Fruit fly (Drosophila melanogaster): ENCODE results near the gene CG8679.

The CG8679 gene

DNA sequence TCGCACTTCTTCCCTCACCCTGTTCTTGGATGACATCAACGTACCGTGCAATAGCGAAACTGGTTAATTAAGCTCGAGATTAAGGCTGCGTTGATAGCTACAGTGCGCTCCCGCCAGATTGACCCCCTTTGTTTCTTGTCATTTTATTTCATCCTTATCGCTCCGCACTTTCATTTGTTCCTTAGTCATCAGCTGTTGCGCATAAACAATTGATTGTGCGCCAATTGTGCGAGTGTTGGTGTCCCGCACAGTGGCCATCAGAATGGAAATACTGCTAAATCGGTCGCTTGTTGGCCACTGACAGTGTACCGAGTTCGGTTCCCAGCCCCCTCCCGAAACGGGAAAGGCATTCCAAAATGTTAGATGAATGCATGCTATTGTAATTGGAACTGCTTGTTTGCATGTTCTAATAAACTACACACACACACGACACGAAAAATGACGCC, 1.3 kb upstream of the CG8679 start (continued):
- no peak for TF ChIP-seq Sox102F (GFP tag; optimal IDR thresholded peaks at IDR 0.05)
- no peak for TF ChIP-seq Oaz (GFP tag; IDR thresholded peaks at IDR 0.05)
- no peak for TF ChIP-seq CG14965 (GFP tag; optimal IDR thresholded peaks at IDR 0.05; ENCODE audit: borderline replicate concordance)
- no peak for TF ChIP-seq wek (GFP tag; optimal IDR thresholded peaks at IDR 0.05)
- 0 out of 2 replicates have a peak, but pooled peaks have one; percentile 30 for TF ChIP-seq slbo (GFP tag; IDR thresholded peaks at IDR 0.05)
- TF ChIP-seq pros (GFP tag; optimal IDR thresholded peaks at IDR 0.05): no peak
- no peak for TF ChIP-seq CG12942 (GFP tag; optimal IDR thresholded peaks at IDR 0.05)
- TF ChIP-seq CG10274 (GFP tag; optimal IDR thresholded peaks at IDR 0.05): no peak
- TF ChIP-seq Dbx (GFP tag; IDR thresholded peaks at IDR 0.05): peak; percentile 28; the same call in 1 of the 3 replicates
- TF ChIP-seq CkIIα-i1 (GFP tag; IDR thresholded peaks at IDR 0.05): no peak
- no peak for TF ChIP-seq slou (GFP tag; optimal IDR thresholded peaks at IDR 0.05)
- peak; percentile 62 for TF ChIP-seq CG10543 (GFP tag; optimal IDR thresholded peaks at IDR 0.05)
- TF ChIP-seq Antp (GFP tag; optimal IDR thresholded peaks at IDR 0.05): no peak
- no peak for TF ChIP-seq sisA (GFP tag; IDR thresholded peaks at IDR 0.05)
- TF ChIP-seq CG4328 (GFP tag; optimal IDR thresholded peaks at IDR 0.05): peak; percentile 5
- no peak for TF ChIP-seq CG17802 (tag; optimal IDR thresholded peaks at IDR 0.05)
- peak; percentile 76 for TF ChIP-seq grau (tag; optimal IDR thresholded peaks at IDR 0.05)
- TF ChIP-seq abd-A (tag; optimal IDR thresholded peaks at IDR 0.05): peak; percentile 18
- TF ChIP-seq CG14710 (tag; optimal IDR thresholded peaks at IDR 0.05): no peak
- no peak for TF ChIP-seq jigr1 (GFP tag; IDR thresholded peaks at IDR 0.05)
- no peak for TF ChIP-seq CG15269 (tag; optimal IDR thresholded peaks at IDR 0.05)
- TF ChIP-seq chinmo (GFP tag; IDR thresholded peaks at IDR 0.05; ENCODE audit: partially characterized antibody): 0 out of 4 replicates have a peak, but pooled peaks have one; percentile 61
- TF ChIP-seq lov (optimal IDR thresholded peaks at IDR 0.05): no peak
- no peak for TF ChIP-seq lov (GFP tag; IDR thresholded peaks at IDR 0.05)
- no peak for TF ChIP-seq CG8281 (tag; optimal IDR thresholded peaks at IDR 0.05)
- no peak for TF ChIP-seq nerfin-1 (tag; optimal IDR thresholded peaks at IDR 0.05)
- no peak for TF ChIP-seq dimm (GFP tag; IDR thresholded peaks at IDR 0.05)
- TF ChIP-seq Sox100B (GFP tag; optimal IDR thresholded peaks at IDR 0.05): no peak
- peak; percentile 1 for TF ChIP-seq exex (tag; optimal IDR thresholded peaks at IDR 0.05)
- no peak for TF ChIP-seq CG3065 (GFP tag; optimal IDR thresholded peaks at IDR 0.05)
- TF ChIP-seq sens (GFP tag): peak; percentile 70
- TF ChIP-seq Mad (GFP tag; optimal IDR thresholded peaks at IDR 0.05): no peak
- no peak for TF ChIP-seq E2f2 (GFP tag; IDR thresholded peaks at IDR 0.05)
- no peak for TF ChIP-seq CG31224 (GFP tag; IDR thresholded peaks at IDR 0.05)
- no peak for TF ChIP-seq corto (GFP tag; optimal IDR thresholded peaks at IDR 0.05)
- no peak for TF ChIP-seq Lhr (GFP tag; optimal IDR thresholded peaks at IDR 0.05)
- TF ChIP-seq Hand (GFP tag; optimal IDR thresholded peaks at IDR 0.05): no peak
- no peak for TF ChIP-seq Dll (GFP tag; IDR thresholded peaks at IDR 0.05; ENCODE audit: partially characterized antibody)
- TF ChIP-seq HLH4C (GFP tag; IDR thresholded peaks at IDR 0.05; ENCODE audit: partially characterized antibody): no peak
- peak; percentile 29 for TF ChIP-seq cwo (GFP tag; optimal IDR thresholded peaks at IDR 0.05)
- no peak for TF ChIP-seq pnt (GFP tag; optimal IDR thresholded peaks at IDR 0.05)
- TF ChIP-seq Hr39 (optimal IDR thresholded peaks at IDR 0.05): no peak
- no peak for TF ChIP-seq CG17359 (tag; optimal IDR thresholded peaks at IDR 0.05)
- TF ChIP-seq CG9797 (GFP tag; optimal IDR thresholded peaks at IDR 0.05): no peak
- TF ChIP-seq CG15696 (tag; optimal IDR thresholded peaks at IDR 0.05): no peak
- TF ChIP-seq HmgD (GFP tag; optimal IDR thresholded peaks at IDR 0.05): no peak
- no peak for TF ChIP-seq CG4282 (GFP tag; optimal IDR thresholded peaks at IDR 0.05)
- peak; percentile 22 for TF ChIP-seq mirr (GFP tag; optimal IDR thresholded peaks at IDR 0.05)
- TF ChIP-seq ac (GFP tag; optimal IDR thresholded peaks at IDR 0.05): no peak
- TF ChIP-seq shn (GFP tag; optimal IDR thresholded peaks at IDR 0.05): peak; percentile 0
- no peak for TF ChIP-seq Stat92E (GFP tag; optimal IDR thresholded peaks at IDR 0.05)

All from whole organism, embryonic.